Worm (Caenorhabditis elegans): Measurements from ENCODE around the gene irld-63.

irld-63 gene

ce11 chrII:2979061-2979460, 48.5 kb downstream of the irld-63 start:
- TF ChIP-seq ceh-36 (tag; optimal IDR thresholded peaks at IDR 0.05) (peak; percentile 95), tra-4 (tag; optimal IDR thresholded peaks at IDR 0.05) (no peak)
